Worm (Caenorhabditis elegans) whole organism, L4 larva: ENCODE data around the gene bath-29.
A peak's percentile ranks its signal among the peaks of the same experiment; 100 is the strongest.

Source experiments
- F10B5.3 ChIP-seq: sonication (generic microtip); optimal IDR thresholded peaks from 2 replicates; lab custom pipeline; 2016; ENCODE audit warnings: mild to moderate bottlenecking, missing genetic modification characterization, missing compliant biosample characterization
- F26F4.8 ChIP-seq: fragments of 200-800 bp; sonication (Bioruptor generic); conservative IDR thresholded peaks from 2 replicates; pipeline ENCODE4 v1.3.6; 2022; ENCODE audit warnings: missing genetic modification characterization, missing compliant biosample characterization
- F37D6.2 ChIP-seq: sonication (generic microtip); optimal IDR thresholded peaks from 2 replicates; lab custom pipeline; 2016; ENCODE audit warnings: mild to moderate bottlenecking, missing genetic modification characterization, missing compliant biosample characterization
- F44E2.7 ChIP-seq: fragments of 200-800 bp; sonication (Bioruptor generic); IDR thresholded peaks from 2 replicates; pipeline ENCODE4 v2.1.2; 2022; ENCODE audit warnings: missing genetic modification characterization, missing compliant biosample characterization
- F49E8.2 ChIP-seq: sonication (generic microtip); optimal IDR thresholded peaks from 2 replicates; lab custom pipeline; 2016; ENCODE audit warnings: missing compliant biosample characterization, mild to moderate bottlenecking, missing genetic modification characterization, borderline replicate concordance
- T20F7.1 ChIP-seq: fragments of 200-800 bp; sonication (Bioruptor generic); optimal IDR thresholded peaks from 2 replicates; lab custom pipeline; 2018; ENCODE audit warnings: mild to moderate bottlenecking, missing genetic modification characterization, missing compliant biosample characterization
- aha-1 ChIP-seq: fragments of 150-350 bp; peaks from one replicate; lab custom pipeline; 2014; ENCODE audit warnings: missing biosample characterization, missing genetic modification characterization
- aly-2 ChIP-seq: sonication (generic microtip); optimal IDR thresholded peaks from 2 replicates; lab custom pipeline; 2018; ENCODE audit warnings: missing biosample characterization, missing genetic modification characterization
- ceh-32 ChIP-seq: sonication (generic microtip); optimal IDR thresholded peaks from 2 replicates; lab custom pipeline; 2016; ENCODE audit warnings: mild to moderate bottlenecking, missing genetic modification characterization, missing compliant biosample characterization; ENCODE audit not compliant: poor library complexity
- ceh-82 ChIP-seq: sonication (generic microtip); optimal IDR thresholded peaks from 2 replicates; lab custom pipeline; 2017; ENCODE audit warnings: missing biosample characterization, missing genetic modification characterization
- ctbp-1 ChIP-seq: fragments of 200-800 bp; sonication (Bioruptor generic); IDR thresholded peaks from 2 replicates; pipeline ENCODE4 v1.3.6; 2022; ENCODE audit warnings: missing genetic modification reagents, missing genetic modification characterization, missing compliant biosample characterization
- daf-12 ChIP-seq: fragments of 150-350 bp; optimal IDR thresholded peaks from 2 replicates; lab custom pipeline; 2014; ENCODE audit warnings: missing biosample characterization, missing genetic modification reagents, missing genetic modification characterization
- daf-16 ChIP-seq, 3 experiments: sonication (generic microtip); optimal IDR thresholded peaks; 2 replicates each; lab custom pipeline; 2016 to 2017; ENCODE audit warnings: missing genetic modification characterization in 3 of 3, missing genetic modification reagents in 3 of 3, mild to moderate bottlenecking in 2 of 3, missing compliant biosample characterization in 2 of 3, missing biosample characterization in 1 of 3, moderate library complexity in 1 of 3
- dmd-6 ChIP-seq: fragments of 200-800 bp; sonication (Bioruptor generic); IDR thresholded peaks from 2 replicates; pipeline ENCODE4 v1.3.6; 2022; ENCODE audit warnings: missing genetic modification reagents, missing genetic modification characterization, missing compliant biosample characterization
- dmd-8 ChIP-seq: fragments of 200-800 bp; sonication (Bioruptor generic); IDR thresholded peaks from 2 replicates; pipeline ENCODE4 v1.3.6; 2022; ENCODE audit warnings: missing genetic modification characterization, missing compliant biosample characterization
- duxl-1 ChIP-seq: sonication (generic microtip); optimal IDR thresholded peaks from 2 replicates; lab custom pipeline; 2016; ENCODE audit warnings: mild to moderate bottlenecking, missing genetic modification characterization, moderate library complexity, missing compliant biosample characterization; ENCODE audit not compliant: poor library complexity
- dve-1 ChIP-seq: sonication (generic microtip); optimal IDR thresholded peaks from 2 replicates; lab custom pipeline; 2017; ENCODE audit warnings: antibody characterized with exemption, mild to moderate bottlenecking, missing genetic modification characterization, missing compliant biosample characterization; ENCODE audit not compliant: insufficient read depth
- fkh-10 ChIP-seq: fragments of 150-350 bp; optimal IDR thresholded peaks from 2 replicates; lab custom pipeline; 2014; ENCODE audit warnings: missing biosample characterization, missing genetic modification reagents, missing genetic modification characterization
- gei-8 ChIP-seq: fragments of 200-800 bp; sonication (Bioruptor generic); optimal IDR thresholded peaks from 2 replicates; lab custom pipeline; 2018; ENCODE audit warnings: mild to moderate bottlenecking, missing genetic modification characterization, missing compliant biosample characterization
- hlh-11 ChIP-seq: fragments of 200-800 bp; sonication (Bioruptor generic); optimal IDR thresholded peaks from 2 replicates; lab custom pipeline; 2018; ENCODE audit warnings: mild to moderate bottlenecking, missing genetic modification characterization, missing compliant biosample characterization
- hlh-30 ChIP-seq: sonication (generic microtip); optimal IDR thresholded peaks from 2 replicates; lab custom pipeline; 2017; ENCODE audit warnings: antibody characterized with exemption, mild to moderate bottlenecking, missing genetic modification characterization, missing compliant biosample characterization; ENCODE audit not compliant: insufficient read depth
- lim-7 ChIP-seq: fragments of 200-800 bp; sonication (Bioruptor generic); IDR thresholded peaks from 2 replicates; pipeline ENCODE4 v1.3.6; 2022; ENCODE audit warnings: missing genetic modification characterization, missing compliant biosample characterization
- lin-15B ChIP-seq: fragments of 150-350 bp; sonication (generic microtip); optimal IDR thresholded peaks from 3 replicates; lab custom pipeline; 2014; ENCODE audit warnings: missing biosample characterization, missing genetic modification characterization
- lin-38 ChIP-seq: fragments of 200-800 bp; sonication (Bioruptor generic); IDR thresholded peaks from 2 replicates; pipeline ENCODE4 v1.3.6; 2022; ENCODE audit warnings: missing genetic modification reagents, missing genetic modification characterization, missing compliant biosample characterization
- lir-3 ChIP-seq: sonication (generic microtip); optimal IDR thresholded peaks from 2 replicates; lab custom pipeline; 2016; ENCODE audit warnings: mild to moderate bottlenecking, missing genetic modification characterization, missing compliant biosample characterization
- mes-2 ChIP-seq: sonication (generic microtip); optimal IDR thresholded peaks from 2 replicates; lab custom pipeline; 2016; ENCODE audit warnings: missing genotype, mild to moderate bottlenecking, missing genetic modification characterization, missing compliant biosample characterization; ENCODE audit not compliant: poor library complexity, severe bottlenecking
- mxl-2 ChIP-seq: fragments of 200-800 bp; sonication (Bioruptor generic); conservative IDR thresholded peaks from 2 replicates; pipeline ENCODE4 v1.3.6; 2022; ENCODE audit warnings: missing genetic modification reagents, missing genetic modification characterization, missing compliant biosample characterization
- nhr-10 ChIP-seq: fragments of 150-350 bp; optimal IDR thresholded peaks from 2 replicates; lab custom pipeline; 2014; ENCODE audit warnings: missing biosample characterization, missing genetic modification characterization
- nhr-111 ChIP-seq: fragments of 200-800 bp; sonication (Bioruptor generic); optimal IDR thresholded peaks from 2 replicates; lab custom pipeline; 2018; ENCODE audit warnings: mild to moderate bottlenecking, missing genetic modification characterization, missing compliant biosample characterization
- nhr-237 ChIP-seq: sonication (generic microtip); optimal IDR thresholded peaks from 2 replicates; lab custom pipeline; 2017; ENCODE audit warnings: missing biosample characterization, missing genetic modification characterization
- nhr-28 ChIP-seq: fragments of 150-350 bp; optimal IDR thresholded peaks from 2 replicates; lab custom pipeline; 2014; ENCODE audit warnings: missing biosample characterization, missing genetic modification characterization
- nhr-41 ChIP-seq: fragments of 200-800 bp; sonication (Bioruptor generic); IDR thresholded peaks from 2 replicates; pipeline ENCODE4 v1.3.6; 2022; ENCODE audit warnings: missing genetic modification reagents, missing genetic modification characterization, missing compliant biosample characterization
- nhr-48 ChIP-seq: sonication (generic microtip); optimal IDR thresholded peaks from 2 replicates; lab custom pipeline; 2016; ENCODE audit warnings: mild to moderate bottlenecking, missing genetic modification characterization, missing compliant biosample characterization
- nhr-6 ChIP-seq: fragments of 150-350 bp; optimal IDR thresholded peaks from 2 replicates; lab custom pipeline; 2014; ENCODE audit warnings: missing biosample characterization, missing genetic modification characterization
- nhr-76 ChIP-seq: fragments of 150-350 bp; optimal IDR thresholded peaks from 2 replicates; lab custom pipeline; 2014; ENCODE audit warnings: missing biosample characterization, missing genetic modification characterization
- nhr-77 ChIP-seq: fragments of 150-350 bp; optimal IDR thresholded peaks from 2 replicates; lab custom pipeline; 2014; ENCODE audit warnings: missing biosample characterization, missing genetic modification characterization
- pha-4 ChIP-seq, 2 experiments: fragments of 150-350 bp in 1 of 2; fragments of 200-800 bp in 1 of 2; sonication (Bioruptor generic) in 1 of 2; IDR thresholded peaks in 1 of 2; optimal IDR thresholded peaks in 1 of 2; 2 replicates each; pipeline versions ENCODE4 v1.3.6 to Lab custom; 2014 to 2022; ENCODE audit warnings: missing genetic modification characterization in 2 of 2, missing genetic modification reagents in 2 of 2, missing biosample characterization in 1 of 2, missing compliant biosample characterization in 1 of 2
- pqm-1 ChIP-seq: sonication (generic microtip); optimal IDR thresholded peaks from 2 replicates; lab custom pipeline; 2017; ENCODE audit warnings: missing biosample characterization, missing genetic modification characterization
- saeg-2 ChIP-seq: fragments of 200-800 bp; sonication (Bioruptor generic); IDR thresholded peaks from 2 replicates; pipeline ENCODE4 v1.3.6; 2022; ENCODE audit warnings: missing genetic modification reagents, missing genetic modification characterization, missing compliant biosample characterization
- skn-1 ChIP-seq: fragments of 150-350 bp; optimal IDR thresholded peaks from 2 replicates; lab custom pipeline; 2014; ENCODE audit warnings: missing biosample characterization, missing genetic modification characterization
- snpc-4 ChIP-seq: fragments of 150-350 bp; optimal IDR thresholded peaks from 2 replicates; lab custom pipeline; 2014; ENCODE audit warnings: missing biosample characterization, missing genetic modification characterization
- tra-1 ChIP-seq: fragments of 200-800 bp; sonication (Bioruptor generic); IDR thresholded peaks from 2 replicates; pipeline ENCODE4 v1.3.6; 2022; ENCODE audit warnings: missing genetic modification reagents, missing genetic modification characterization, missing compliant biosample characterization
- unc-39 ChIP-seq: sonication (generic microtip); optimal IDR thresholded peaks from 2 replicates; lab custom pipeline; 2017; ENCODE audit warnings: missing biosample characterization, missing genetic modification characterization
- unc-62 ChIP-seq, 3 experiments: fragments of 150-350 bp in 1 of 3; sonication (generic microtip); optimal IDR thresholded peaks in 2 of 3; peaks in 1 of 3; 1 replicate in 1 of 3; 2 replicates in 2 of 3; lab custom pipeline; 2014 to 2017; ENCODE audit warnings: missing biosample characterization in 3 of 3, missing genetic modification characterization in 3 of 3, missing genetic modification reagents in 3 of 3, missing genotype in 1 of 3
- zip-2 ChIP-seq: fragments of 150-350 bp; optimal IDR thresholded peaks from 2 replicates; lab custom pipeline; 2014; ENCODE audit warnings: missing biosample characterization, missing genetic modification characterization

The bath-29 gene

DNA sequence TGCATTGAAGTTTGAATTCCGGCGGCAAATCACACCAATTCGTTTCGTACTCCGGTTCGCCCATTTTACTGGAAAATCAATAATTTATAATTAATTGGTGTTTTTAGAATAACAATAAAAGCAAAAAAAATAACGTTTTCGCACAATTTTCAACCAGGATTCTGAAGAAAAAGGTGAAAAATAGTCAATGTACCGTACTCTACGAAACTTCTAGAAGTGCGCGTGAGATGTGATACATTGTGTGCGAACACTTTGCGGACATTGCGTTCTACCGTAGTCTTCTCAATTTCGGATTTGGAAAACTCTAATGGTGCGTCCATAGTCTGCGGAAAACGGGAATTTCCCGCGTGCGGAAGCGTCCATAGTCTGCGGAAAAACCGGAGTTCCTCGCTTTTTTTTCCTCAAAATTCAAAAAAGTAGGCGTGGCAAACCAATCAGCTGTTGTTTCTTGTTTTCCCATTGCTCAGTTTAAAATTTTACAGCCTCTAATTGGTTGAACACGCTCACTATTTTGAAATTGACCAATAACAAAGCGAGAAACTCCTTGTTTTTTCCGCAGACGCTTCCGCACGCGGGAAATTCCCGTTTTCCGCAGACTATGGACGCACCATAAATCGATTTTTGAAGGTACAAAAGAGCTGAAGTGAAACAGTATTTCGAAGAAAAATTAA lies at the start of gene bath-29, which contains the start of gene F14D2.14:
Gene bath-29, plus strand, starts transcription at position 621 of the 671 bp plus-strand sequence.
Gene F14D2.14, minus strand, starts transcription at position 51 of the 671 bp plus-strand sequence.
- TF ChIP-seq ceh-32 (tag; lab: Kevin White, UChicago) (no peak), unc-62 (GFP tag; optimal IDR thresholded peaks at IDR 0.05 in 1 of 2; lab: Kevin White, UChicago) (no peak), unc-62 (tag; optimal IDR thresholded peaks at IDR 0.05; lab: Kevin White, UChicago) (no peak), aha-1 (tag; lab: Kevin White, UChicago) (peak; percentile 33), unc-39 (tag; lab: Kevin White, UChicago) (no peak), lin-15B (tag; lab: Kevin White, UChicago) (no peak), nhr-6 (tag; lab: Kevin White, UChicago) (no peak)
- TF ChIP-seq, all 104 proteins: peak for 1

DNA sequence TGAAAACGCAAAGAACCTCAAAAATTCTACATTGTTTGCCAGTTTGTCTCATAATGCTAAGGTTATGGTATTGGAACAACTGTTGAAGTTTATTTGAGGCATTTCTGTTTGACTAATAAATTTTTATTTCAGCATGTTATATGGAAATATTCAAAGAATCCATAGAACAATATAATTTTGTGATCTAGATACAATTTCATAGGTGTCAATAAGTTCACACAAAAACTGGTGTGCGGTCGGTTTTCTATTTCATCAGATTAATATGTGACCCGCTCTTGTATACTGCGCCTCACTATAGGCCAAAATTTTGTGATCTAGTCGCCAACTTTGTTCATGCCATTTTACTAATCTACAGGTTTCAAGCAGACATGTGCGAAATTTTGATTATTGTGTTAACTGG lies 48.9 kb upstream of the bath-29 start, which contains the start of gene btb-22:
Gene btb-22, plus strand, starts transcription at position 301 of the 400 bp plus-strand sequence.
- TF ChIP-seq duxl-1, result no peak
- TF ChIP-seq T20F7.1 (GFP tag; lab: Kevin White, UChicago), result no peak
- TF ChIP-seq nhr-111 (GFP tag; lab: Kevin White, UChicago), result no peak
- no peak for TF ChIP-seq pha-4 (GFP tag; IDR thresholded peaks at IDR 0.05; lab: Robert Waterston, UW)
- TF ChIP-seq pha-4 (tag; optimal IDR thresholded peaks at IDR 0.05; lab: Kevin White, UChicago), result no peak
- no peak for TF ChIP-seq skn-1 (tag; lab: Kevin White, UChicago)
- no peak for TF ChIP-seq F26F4.8 (GFP tag; lab: Robert Waterston, UW)
- no peak for TF ChIP-seq mxl-2
- TF ChIP-seq F44E2.7, result no peak
- no peak for TF ChIP-seq pqm-1
- TF ChIP-seq snpc-4 (tag; lab: Kevin White, UChicago), result no peak
- TF ChIP-seq fkh-10 (GFP tag; lab: Kevin White, UChicago), result no peak
- no peak for TF ChIP-seq nhr-48 (tag; lab: Kevin White, UChicago)
- TF ChIP-seq F37D6.2 (tag; lab: Kevin White, UChicago), result no peak
- TF ChIP-seq nhr-10 (tag; lab: Kevin White, UChicago), result no peak
- TF ChIP-seq F10B5.3 (tag; lab: Kevin White, UChicago), result no peak
- no peak for TF ChIP-seq gei-8 (GFP tag; lab: Kevin White, UChicago)
- no peak for TF ChIP-seq nhr-237 (tag; lab: Kevin White, UChicago)
- TF ChIP-seq lir-3 (tag; lab: Kevin White, UChicago), result no peak
- no peak for TF ChIP-seq aha-1 (tag; lab: Kevin White, UChicago)
- TF ChIP-seq ctbp-1 (GFP tag; lab: Robert Waterston, UW), result no peak

DNA sequence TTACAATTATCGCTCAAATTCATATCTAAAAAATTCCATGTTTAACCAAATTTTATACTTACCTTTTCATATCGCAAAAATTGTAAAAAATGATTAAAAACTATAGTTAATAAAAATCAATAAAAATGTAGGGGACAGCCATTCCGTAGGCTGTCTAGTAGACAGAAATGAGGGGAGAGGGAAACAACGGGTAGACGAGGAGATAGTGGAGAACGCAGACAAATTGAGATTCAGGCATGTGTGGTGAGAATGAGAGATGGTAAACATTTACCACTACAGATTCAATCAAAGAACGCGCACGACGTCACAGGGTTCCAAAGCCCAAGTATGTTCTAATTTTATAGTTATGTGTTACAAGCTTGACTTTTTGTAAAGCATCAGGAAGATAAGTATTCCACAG lies 44.8 kb upstream of the bath-29 start:
- TF ChIP-seq F44E2.7, result no peak
- no peak for TF ChIP-seq ceh-82
- TF ChIP-seq zip-2 (tag; lab: Kevin White, UChicago), result no peak
- TF ChIP-seq F49E8.2 (tag; lab: Kevin White, UChicago), result no peak
- TF ChIP-seq dmd-8 (GFP tag; lab: Robert Waterston, UW), result no peak
- no peak for TF ChIP-seq nhr-237 (tag; lab: Kevin White, UChicago)
- TF ChIP-seq daf-12, result no peak
- TF ChIP-seq mes-2 (tag; lab: Kevin White, UChicago), result peak; percentile 55
- no peak for TF ChIP-seq lim-7 (GFP tag; lab: Robert Waterston, UW)
- no peak for TF ChIP-seq aly-2 (tag; lab: Kevin White, UChicago)
- TF ChIP-seq tra-1, result no peak
- peak; percentile 93 for TF ChIP-seq duxl-1
- no peak for TF ChIP-seq saeg-2 (GFP tag; lab: Robert Waterston, UW)
- no peak for TF ChIP-seq F26F4.8 (GFP tag; lab: Robert Waterston, UW)
- TF ChIP-seq dve-1, result peak; percentile 62
- no peak for TF ChIP-seq nhr-77
- no peak for TF ChIP-seq hlh-11 (tag; lab: Kevin White, UChicago)
- TF ChIP-seq daf-16 (GFP tag; optimal IDR thresholded peaks at IDR 0.05; lab: Kevin White, UChicago), result no peak
- peak; percentile 81 for TF ChIP-seq daf-16 (tag; optimal IDR thresholded peaks at IDR 0.05; lab: Kevin White, UChicago)
- TF ChIP-seq hlh-30 (tag; lab: Kevin White, UChicago), result peak; percentile 22
- TF ChIP-seq nhr-10 (tag; lab: Kevin White, UChicago), result no peak
- no peak for TF ChIP-seq nhr-41 (GFP tag; lab: Robert Waterston, UW)
- TF ChIP-seq nhr-6 (tag; lab: Kevin White, UChicago), result no peak
- TF ChIP-seq dmd-6 (GFP tag; lab: Robert Waterston, UW), result peak; percentile 30; the same call in 1 of the 2 replicates
- peak; percentile 56 for TF ChIP-seq nhr-28 (tag; lab: Kevin White, UChicago)
- no peak for TF ChIP-seq lin-38 (GFP tag; lab: Robert Waterston, UW)
- no peak for TF ChIP-seq nhr-76 (tag; lab: Kevin White, UChicago)
